Fruit fly (Drosophila melanogaster) whole organism, adult: ENCODE data around the gene TwdlW.

Experiments
- CG12768 ChIP-seq: fragments of 200-800 bp; sonication (Bioruptor generic); optimal IDR thresholded peaks from 2 replicates; lab custom pipeline; 2017; ENCODE audit warnings: missing biosample characterization, missing genetic modification characterization, mild to moderate bottlenecking, moderate library complexity, missing genetic modification reagents
- CG33017 ChIP-seq: fragments of 200-800 bp; sonication (Bioruptor generic); optimal IDR thresholded peaks from 2 replicates; lab custom pipeline; 2018; ENCODE audit warnings: missing biosample characterization, mild to moderate bottlenecking, missing genetic modification characterization, moderate library complexity
- CG5204 ChIP-seq: fragments of 200-800 bp; sonication (Bioruptor generic); optimal IDR thresholded peaks from 2 replicates; lab custom pipeline; 2016; ENCODE audit warnings: missing biosample characterization, missing genetic modification characterization
- CG7045 ChIP-seq: fragments of 200-800 bp; sonication (Bioruptor generic); optimal IDR thresholded peaks from 2 replicates; lab custom pipeline; 2017; ENCODE audit warnings: missing biosample characterization, mild to moderate bottlenecking, missing genetic modification characterization
- CG7101 ChIP-seq: fragments of 200-800 bp; sonication (Bioruptor generic); optimal IDR thresholded peaks from 2 replicates; lab custom pipeline; 2018; ENCODE audit warnings: missing biosample characterization, mild to moderate bottlenecking, missing genetic modification characterization, moderate library complexity
- Crg-1 ChIP-seq: fragments of 200-800 bp; sonication (Bioruptor generic); optimal IDR thresholded peaks from 2 replicates; lab custom pipeline; 2016; ENCODE audit warnings: missing biosample characterization, missing genetic modification characterization
- Mnt ChIP-seq: fragments of 200-800 bp; sonication (Bioruptor generic); optimal IDR thresholded peaks from 2 replicates; lab custom pipeline; 2016; ENCODE audit warnings: missing biosample characterization, mild to moderate bottlenecking, missing genetic modification characterization
- bab1 ChIP-seq: fragments of 200-800 bp; sonication (Bioruptor generic); optimal IDR thresholded peaks from 3 replicates; lab custom pipeline; 2019; ENCODE audit warnings: missing biosample characterization, mild to moderate bottlenecking, missing genetic modification characterization, moderate library complexity
- cnc ChIP-seq, 2 experiments: fragments of >200 bp; optimal IDR thresholded peaks; 2 replicates each; lab custom pipeline; 2017
- kay ChIP-seq: fragments of 200-800 bp; sonication (Bioruptor generic); peaks from one replicate; lab custom pipeline; 2016; ENCODE audit warnings: missing biosample characterization, missing genetic modification characterization, borderline replicate concordance
- ovo ChIP-seq: fragments of 200-800 bp; sonication (Bioruptor generic); optimal IDR thresholded peaks from 2 replicates; lab custom pipeline; 2016; ENCODE audit warnings: missing biosample characterization, missing genetic modification characterization
- pad ChIP-seq: fragments of 200-800 bp; sonication (Bioruptor generic); optimal IDR thresholded peaks from 3 replicates; lab custom pipeline; 2017; ENCODE audit warnings: missing biosample characterization, missing genetic modification characterization, mild to moderate bottlenecking, moderate library complexity, missing genetic modification reagents
- tj ChIP-seq: fragments of 200-800 bp; sonication (Bioruptor generic); optimal IDR thresholded peaks from 3 replicates; lab custom pipeline; 2017; ENCODE audit warnings: missing biosample characterization, mild to moderate bottlenecking, missing genetic modification characterization, moderate library complexity
- toe ChIP-seq: fragments of 200-800 bp; sonication (Bioruptor generic); optimal IDR thresholded peaks from 2 replicates; lab custom pipeline; 2016; ENCODE audit warnings: missing biosample characterization, missing genetic modification characterization

DNA sequence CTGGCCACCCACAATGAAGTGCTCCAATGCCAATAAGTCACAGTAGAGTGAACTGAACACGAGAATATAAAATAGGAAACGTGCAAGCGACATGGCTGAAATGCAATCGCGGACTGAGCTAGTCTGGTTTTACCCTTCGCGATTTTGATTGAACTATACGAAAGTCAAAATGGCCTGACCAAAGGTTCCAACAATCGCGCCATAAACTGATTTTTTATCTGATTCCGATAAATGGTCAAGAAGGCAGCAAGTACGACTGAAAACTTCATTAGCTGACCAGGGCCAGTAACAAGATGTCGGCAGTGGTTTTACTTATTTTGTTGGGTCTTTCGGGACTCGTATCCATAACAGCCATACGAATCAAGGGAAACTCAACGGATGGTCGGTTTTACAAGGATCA is 15.4 kb downstream of the TwdlW start, which contains the start of the genes CG17477 and CG31269:
- no peak for TF ChIP-seq ovo (GFP tag; lab: Kevin White, UChicago)
- no peak for TF ChIP-seq CG5204
- TF ChIP-seq CG33017 (tag; lab: Kevin White, UChicago), result no peak
- TF ChIP-seq CG7045 (GFP tag; lab: Kevin White, UChicago), result no peak
- TF ChIP-seq CG7101 (tag; lab: Kevin White, UChicago), result no peak
- no peak for TF ChIP-seq bab1
- TF ChIP-seq CG12768 (GFP tag; lab: Kevin White, UChicago), result no peak
- no peak for TF ChIP-seq Crg-1 (GFP tag; lab: Kevin White, UChicago)
- TF ChIP-seq kay (GFP tag; lab: Kevin White, UChicago), result no peak
- no peak for TF ChIP-seq pad (GFP tag; lab: Kevin White, UChicago)
- TF ChIP-seq toe, result no peak
- TF ChIP-seq tj (GFP tag; lab: Kevin White, UChicago), result no peak
- no peak for TF ChIP-seq Mnt (GFP tag; lab: Kevin White, UChicago)
- no peak for TF ChIP-seq cnc (optimal IDR thresholded peaks at IDR 0.05; lab: Kevin White, UChicago)
